Worm (Caenorhabditis elegans): ENCODE measurements around the gene F43E2.6.

Gene F43E2.6

ce11 chrII:7397273-7397840 lies 28.7 kb upstream of the F43E2.6 start (continued):
- no peak for TF ChIP-seq mdt-29 (GFP tag; IDR thresholded peaks at IDR 0.05)
- TF ChIP-seq dmd-8 (GFP tag; IDR thresholded peaks at IDR 0.05), result no peak
- TF ChIP-seq madf-9 (GFP tag; conservative IDR thresholded peaks at IDR 0.05), result no peak
- TF ChIP-seq unc-62 (GFP tag; optimal IDR thresholded peaks at IDR 0.05 in 1 of 2), result no peak
- TF ChIP-seq unc-62 (tag; optimal IDR thresholded peaks at IDR 0.05), result no peak
- no peak for TF ChIP-seq hlh-11 (tag; optimal IDR thresholded peaks at IDR 0.05)
- 0 out of 2 replicates have a peak, but pooled peaks have one; percentile 18 for TF ChIP-seq zfp-3 (GFP tag; conservative IDR thresholded peaks at IDR 0.05)
- peak; percentile 8 for TF ChIP-seq dve-1 (tag; optimal IDR thresholded peaks at IDR 0.05; ENCODE audit: insufficient read depth)
- no peak for TF ChIP-seq fkh-10 (GFP tag; optimal IDR thresholded peaks at IDR 0.05)
- no peak for TF ChIP-seq daf-8 (GFP tag; IDR thresholded peaks at IDR 0.05)
- TF ChIP-seq lin-1 (GFP tag; IDR thresholded peaks at IDR 0.05), result no peak
- peak; percentile 8 for TF ChIP-seq mep-1 (tag; optimal IDR thresholded peaks at IDR 0.05)
- no peak for TF ChIP-seq nhr-102 (tag; optimal IDR thresholded peaks at IDR 0.05)
- TF ChIP-seq egl-27 (tag; optimal IDR thresholded peaks at IDR 0.05), result no peak
- no peak for TF ChIP-seq nhr-6 (tag; optimal IDR thresholded peaks at IDR 0.05)
- TF ChIP-seq dmd-9 (GFP tag; IDR thresholded peaks at IDR 0.05), result 0 out of 2 replicates have a peak, but pooled peaks have one; percentile 28
- TF ChIP-seq ctbp-1 (GFP tag; IDR thresholded peaks at IDR 0.05), result no peak
- no peak for TF ChIP-seq saeg-2 (GFP tag; IDR thresholded peaks at IDR 0.05)
- peak; percentile 50 for TF ChIP-seq dpl-1 (GFP tag; optimal IDR thresholded peaks at IDR 0.05)
- no peak for TF ChIP-seq T26A8.4 (GFP tag; IDR thresholded peaks at IDR 0.05)
- no peak for TF ChIP-seq tra-1 (GFP tag; IDR thresholded peaks at IDR 0.05)
- no peak for TF ChIP-seq ceh-44 (GFP tag; IDR thresholded peaks at IDR 0.05)
- peak; percentile 40 for TF ChIP-seq duxl-1 (tag; optimal IDR thresholded peaks at IDR 0.05; ENCODE audit: poor library complexity)
- no peak for TF ChIP-seq nhr-48 (tag; optimal IDR thresholded peaks at IDR 0.05)
- no peak for TF ChIP-seq pha-4 (GFP tag; IDR thresholded peaks at IDR 0.05)
- no peak for TF ChIP-seq pha-4 (tag; optimal IDR thresholded peaks at IDR 0.05)
- no peak for TF ChIP-seq F26F4.8 (GFP tag; conservative IDR thresholded peaks at IDR 0.05)
- TF ChIP-seq ceh-20 (GFP tag; IDR thresholded peaks at IDR 0.05), result no peak
- no peak for TF ChIP-seq mxl-3 (GFP tag; optimal IDR thresholded peaks at IDR 0.05)
- no peak for TF ChIP-seq ama-1 (optimal IDR thresholded peaks at IDR 0.05)
- TF ChIP-seq ztf-7 (tag; optimal IDR thresholded peaks at IDR 0.05), result no peak
- TF ChIP-seq F37D6.2 (tag; optimal IDR thresholded peaks at IDR 0.05), result no peak
- TF ChIP-seq lsy-2 (tag; optimal IDR thresholded peaks at IDR 0.05), result peak in 1 of 2 experiments; percentile 26
- peak; percentile 78 for TF ChIP-seq mes-2 (tag; optimal IDR thresholded peaks at IDR 0.05; ENCODE audit: poor library complexity, severe bottlenecking)
- no peak for TF ChIP-seq nhr-76 (tag; optimal IDR thresholded peaks at IDR 0.05)
- peak in 1 of 2 experiments; percentile 43 for TF ChIP-seq hif-1 (tag; optimal IDR thresholded peaks at IDR 0.05)
- TF ChIP-seq F44E2.7 (GFP tag; IDR thresholded peaks at IDR 0.05), result no peak
- no peak for TF ChIP-seq nhr-11 (tag; optimal IDR thresholded peaks at IDR 0.05)
- peak; percentile 58 for TF ChIP-seq zip-2 (tag; optimal IDR thresholded peaks at IDR 0.05)
- no peak for TF ChIP-seq ces-1 (GFP tag; optimal IDR thresholded peaks at IDR 0.05)
- TF ChIP-seq lim-7 (GFP tag; IDR thresholded peaks at IDR 0.05), result no peak
- no peak for TF ChIP-seq ceh-62 (tag; optimal IDR thresholded peaks at IDR 0.05)

ce11 chrII:7396081-7396480 lies 27.4 kb upstream of the F43E2.6 start:
- no peak for TF ChIP-seq pqm-1 (tag; optimal IDR thresholded peaks at IDR 0.05)
- TF ChIP-seq aha-1 (tag), result peak; percentile 21
- peak in 1 of 2 experiments; percentile 98 for TF ChIP-seq unc-62 (GFP tag; optimal IDR thresholded peaks at IDR 0.05 in 1 of 2)
- no peak for TF ChIP-seq unc-62 (tag; optimal IDR thresholded peaks at IDR 0.05)
